Worm (Caenorhabditis elegans) whole organism, L1 larva: ENCODE data around the gene F46B6.5.

Experiments used
- C04F5.9 ChIP-seq: sonication (generic microtip); optimal IDR thresholded peaks from 2 replicates; lab custom pipeline; 2016; ENCODE audit warnings: missing genetic modification characterization, missing compliant biosample characterization
- F16B12.6 ChIP-seq: fragments of 150-350 bp; optimal IDR thresholded peaks from 2 replicates; lab custom pipeline; 2014; ENCODE audit warnings: missing biosample characterization, missing genetic modification characterization
- aha-1 ChIP-seq: fragments of 150-350 bp; optimal IDR thresholded peaks from 2 replicates; lab custom pipeline; 2014; ENCODE audit warnings: missing biosample characterization, missing genetic modification characterization
- alr-1 ChIP-seq: fragments of 200-800 bp; sonication (Bioruptor generic); optimal IDR thresholded peaks from 2 replicates; lab custom pipeline; 2018; ENCODE audit warnings: borderline replicate concordance, mild to moderate bottlenecking, missing genetic modification characterization, missing compliant biosample characterization
- aly-2 ChIP-seq: fragments of 150-350 bp; optimal IDR thresholded peaks from 2 replicates; lab custom pipeline; 2014; ENCODE audit warnings: missing biosample characterization, missing genetic modification characterization
- ama-1 ChIP-seq: fragments of 150-350 bp; optimal IDR thresholded peaks from 2 replicates; lab custom pipeline; 2014
- ceh-8 ChIP-seq: fragments of 200-800 bp; sonication (Bioruptor generic); optimal IDR thresholded peaks from 2 replicates; lab custom pipeline; 2018; ENCODE audit warnings: mild to moderate bottlenecking, missing genetic modification characterization, moderate library complexity, missing compliant biosample characterization
- ceh-88 ChIP-seq: fragments of 200-800 bp; sonication (Bioruptor generic); IDR thresholded peaks from 2 replicates; pipeline ENCODE4 v1.3.6; 2022; ENCODE audit warnings: missing genetic modification characterization, missing compliant biosample characterization
- ceh-90 ChIP-seq: sonication (generic microtip); optimal IDR thresholded peaks from 2 replicates; lab custom pipeline; 2016; ENCODE audit warnings: missing genetic modification characterization, missing compliant biosample characterization
- efl-1 ChIP-seq, 4 experiments: fragments of 150-350 bp; optimal IDR thresholded peaks in 3 of 4; peaks in 1 of 4; 1 replicate in 1 of 4; 2 replicates in 3 of 4; lab custom pipeline; 2014; ENCODE audit warnings: missing biosample characterization in 2 of 4, missing genetic modification characterization in 2 of 4, missing genetic modification reagents in 2 of 4
- efl-3 ChIP-seq: fragments of 200-800 bp; sonication (Bioruptor generic); optimal IDR thresholded peaks from 2 replicates; lab custom pipeline; 2018; ENCODE audit warnings: mild to moderate bottlenecking, missing genetic modification characterization, missing compliant biosample characterization
- egl-13 ChIP-seq: sonication (generic microtip); optimal IDR thresholded peaks from 2 replicates; lab custom pipeline; 2016; ENCODE audit warnings: missing genotype, missing genetic modification reagents, missing genetic modification characterization, missing compliant biosample characterization
- elt-2 ChIP-seq: sonication (generic microtip); optimal IDR thresholded peaks from 2 replicates; lab custom pipeline; 2016; ENCODE audit warnings: missing genetic modification characterization, mild to moderate bottlenecking, inconsistent platforms, missing compliant biosample characterization, missing genetic modification reagents
- elt-3 ChIP-seq, 6 experiments: fragments of 150-350 bp in 1 of 6; sonication (generic microtip); optimal IDR thresholded peaks; 2 replicates each; lab custom pipeline; 2017 to 2018; ENCODE audit warnings: missing biosample characterization in 6 of 6, missing genetic modification characterization in 6 of 6, inconsistent platforms in 1 of 6
- ets-5 ChIP-seq: fragments of 200-800 bp; sonication (Bioruptor generic); IDR thresholded peaks from 2 replicates; pipeline ENCODE4 v1.3.6; 2022; ENCODE audit warnings: missing genetic modification characterization, missing compliant biosample characterization
- fkh-10 ChIP-seq: sonication (generic microtip); optimal IDR thresholded peaks from 2 replicates; lab custom pipeline; 2017; ENCODE audit warnings: missing biosample characterization, missing genetic modification reagents, missing genetic modification characterization
- fkh-4 ChIP-seq: sonication (generic microtip); optimal IDR thresholded peaks from 2 replicates; lab custom pipeline; 2016; ENCODE audit warnings: missing compliant biosample characterization, missing genetic modification characterization, borderline replicate concordance
- fos-1 ChIP-seq: fragments of 150-350 bp; optimal IDR thresholded peaks from 2 replicates; lab custom pipeline; 2014; ENCODE audit warnings: missing biosample characterization, missing genetic modification characterization
- grh-1 ChIP-seq: fragments of 200-800 bp; sonication (Bioruptor generic); IDR thresholded peaks from 2 replicates; pipeline ENCODE4 v1.3.6; 2022; ENCODE audit warnings: missing genetic modification reagents, missing genetic modification characterization, missing compliant biosample characterization
- hlh-4 ChIP-seq: sonication (generic microtip); optimal IDR thresholded peaks from 2 replicates; lab custom pipeline; 2016; ENCODE audit warnings: mild to moderate bottlenecking, missing genetic modification characterization, missing compliant biosample characterization
- irx-1 ChIP-seq: sonication (generic microtip); optimal IDR thresholded peaks from 2 replicates; lab custom pipeline; 2016; ENCODE audit warnings: missing genetic modification characterization, missing compliant biosample characterization
- jun-1 ChIP-seq: fragments of 150-350 bp; optimal IDR thresholded peaks from 2 replicates; lab custom pipeline; 2014; ENCODE audit warnings: missing biosample characterization, missing genetic modification reagents, missing genetic modification characterization
- lin-14 ChIP-seq: fragments of 200-800 bp; sonication (Bioruptor generic); optimal IDR thresholded peaks from 2 replicates; lab custom pipeline; 2018; ENCODE audit warnings: mild to moderate bottlenecking, missing genetic modification characterization, moderate library complexity, missing compliant biosample characterization
- lin-35 ChIP-seq, 2 experiments: fragments of 150-350 bp; optimal IDR thresholded peaks; 2 replicates each; lab custom pipeline; 2014; ENCODE audit warnings: missing biosample characterization in 2 of 2, missing genetic modification characterization in 2 of 2, missing genetic modification reagents in 2 of 2
- mab-9 ChIP-seq: fragments of 200-800 bp; sonication (Bioruptor generic); IDR thresholded peaks from 2 replicates; pipeline ENCODE4 v1.3.6; 2022; ENCODE audit warnings: missing genetic modification reagents, missing genetic modification characterization, missing compliant biosample characterization
- mdl-1 ChIP-seq, 2 experiments: fragments of 150-350 bp; optimal IDR thresholded peaks; 2 replicates each; lab custom pipeline; 2014 to 2017; ENCODE audit warnings: missing biosample characterization in 2 of 2, missing genetic modification characterization in 2 of 2, inconsistent platforms in 1 of 2
- mef-2 ChIP-seq: fragments of 150-350 bp; optimal IDR thresholded peaks from 2 replicates; lab custom pipeline; 2014; ENCODE audit warnings: missing biosample characterization, missing genetic modification characterization
- mep-1 ChIP-seq: fragments of 150-350 bp; optimal IDR thresholded peaks from 2 replicates; lab custom pipeline; 2014; ENCODE audit warnings: missing biosample characterization, missing genetic modification characterization
- nhr-19 ChIP-seq: fragments of 200-800 bp; sonication (Bioruptor generic); conservative IDR thresholded peaks from 2 replicates; pipeline ENCODE4 v1.3.6; 2022; ENCODE audit warnings: missing genetic modification characterization, missing compliant biosample characterization
- nhr-47 ChIP-seq: sonication (generic microtip); optimal IDR thresholded peaks from 2 replicates; lab custom pipeline; 2016; ENCODE audit warnings: mild to moderate bottlenecking, missing genetic modification characterization, moderate library complexity, missing compliant biosample characterization
- nhr-71 ChIP-seq: sonication (generic microtip); optimal IDR thresholded peaks from 2 replicates; lab custom pipeline; 2016; ENCODE audit warnings: mild to moderate bottlenecking, missing genetic modification characterization, moderate library complexity, missing compliant biosample characterization
- nhr-76 ChIP-seq: sonication (generic microtip); optimal IDR thresholded peaks from 2 replicates; lab custom pipeline; 2017; ENCODE audit warnings: missing biosample characterization, missing genetic modification characterization
- nhr-77 ChIP-seq: fragments of 150-350 bp; optimal IDR thresholded peaks from 2 replicates; lab custom pipeline; 2014; ENCODE audit warnings: missing biosample characterization, missing genetic modification characterization
- pax-3 ChIP-seq: fragments of 200-800 bp; sonication (Bioruptor generic); optimal IDR thresholded peaks from 2 replicates; lab custom pipeline; 2018; ENCODE audit warnings: mild to moderate bottlenecking, missing genetic modification characterization, moderate library complexity, missing compliant biosample characterization
- rnt-1 ChIP-seq: sonication (generic microtip); optimal IDR thresholded peaks from 2 replicates; lab custom pipeline; 2016; ENCODE audit warnings: mild to moderate bottlenecking, missing genetic modification characterization, moderate library complexity, missing compliant biosample characterization
- skn-1 ChIP-seq: fragments of 150-350 bp; optimal IDR thresholded peaks from 2 replicates; lab custom pipeline; 2014; ENCODE audit warnings: missing biosample characterization, missing genetic modification characterization
- sptf-1 ChIP-seq: fragments of 150-350 bp; optimal IDR thresholded peaks from 2 replicates; lab custom pipeline; 2014; ENCODE audit warnings: missing biosample characterization, missing genetic modification characterization
- sup-37 ChIP-seq: fragments of 200-800 bp; sonication (Bioruptor generic); optimal IDR thresholded peaks from 2 replicates; lab custom pipeline; 2018; ENCODE audit warnings: mild to moderate bottlenecking, missing genetic modification characterization, missing compliant biosample characterization
- swsn-7 ChIP-seq: sonication (generic microtip); optimal IDR thresholded peaks from 2 replicates; lab custom pipeline; 2016; ENCODE audit warnings: missing genetic modification characterization, missing compliant biosample characterization
- unc-130 ChIP-seq: fragments of 150-350 bp; optimal IDR thresholded peaks from 2 replicates; lab custom pipeline; 2017; ENCODE audit warnings: missing biosample characterization, missing genetic modification characterization, inconsistent platforms
- unc-62 ChIP-seq: fragments of 150-350 bp; optimal IDR thresholded peaks from 2 replicates; lab custom pipeline; 2014; ENCODE audit warnings: missing biosample characterization, missing genetic modification reagents, missing genetic modification characterization
- unc-86 ChIP-seq: sonication (generic microtip); optimal IDR thresholded peaks from 2 replicates; lab custom pipeline; 2016; ENCODE audit warnings: missing genetic modification characterization, missing compliant biosample characterization
- vab-15 ChIP-seq: sonication (generic microtip); optimal IDR thresholded peaks from 2 replicates; lab custom pipeline; 2017; ENCODE audit warnings: missing genotype, mild to moderate bottlenecking, missing genetic modification characterization, missing compliant biosample characterization
- zip-4 ChIP-seq: fragments of 200-800 bp; sonication (Bioruptor generic); optimal IDR thresholded peaks from 2 replicates; lab custom pipeline; 2018; ENCODE audit warnings: mild to moderate bottlenecking, missing genetic modification characterization, moderate library complexity, missing compliant biosample characterization
- ztf-4 ChIP-seq: fragments of 150-350 bp; optimal IDR thresholded peaks from 2 replicates; lab custom pipeline; 2014; ENCODE audit warnings: missing biosample characterization, missing genetic modification characterization

Gene F46B6.5

DNA sequence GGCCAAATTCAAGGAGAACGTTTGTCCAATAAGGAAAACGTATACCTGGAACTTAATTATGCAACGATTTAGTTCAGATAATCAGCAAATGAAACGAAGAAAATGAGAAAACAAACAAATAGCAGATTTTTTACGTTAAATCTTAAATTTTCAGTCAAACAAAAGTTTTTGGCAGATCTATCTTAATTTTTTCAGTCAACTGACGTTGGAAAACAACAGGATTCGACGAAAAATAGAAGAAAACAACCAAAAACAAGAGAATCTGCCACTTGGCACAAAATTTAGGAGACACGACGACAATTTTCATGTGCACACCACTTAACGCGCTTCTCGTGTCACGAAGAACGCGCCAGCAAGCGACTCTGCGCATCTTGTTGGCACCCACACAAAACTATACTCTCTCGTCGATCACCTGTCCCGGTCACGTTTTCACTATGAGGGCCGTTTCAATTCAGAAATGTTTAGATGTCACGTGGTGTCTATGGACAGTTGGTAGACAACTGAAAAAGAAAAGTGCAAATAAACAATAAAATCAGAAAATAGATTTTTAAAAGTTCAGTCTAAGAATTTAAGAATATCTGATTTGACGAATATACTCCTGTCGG is 6.9 kb upstream of the F46B6.5 start, which contains the start of gene ztf-7 (continued):
- TF ChIP-seq vab-15 (tag; lab: Kevin White, UChicago) = peak; percentile 77
- TF ChIP-seq F16B12.6 (tag; lab: Kevin White, UChicago) = peak; percentile 69
- peak; percentile 100 for TF ChIP-seq nhr-71 (tag; lab: Kevin White, UChicago)
- TF ChIP-seq jun-1 (tag; lab: Kevin White, UChicago) = peak; percentile 93
- TF ChIP-seq mep-1 = peak; percentile 99
- peak; percentile 99 for TF ChIP-seq unc-130
- TF ChIP-seq elt-2 = peak; percentile 95
- peak; percentile 98 for TF ChIP-seq swsn-7
- TF ChIP-seq alr-1 = no peak
- TF ChIP-seq irx-1 (tag; lab: Kevin White, UChicago) = peak; percentile 97
- TF ChIP-seq ceh-90 (tag; lab: Kevin White, UChicago) = no peak
- TF ChIP-seq hlh-4 = no peak
- peak; percentile 92 for TF ChIP-seq mab-9
- peak; percentile 82 for TF ChIP-seq fos-1 (tag; lab: Kevin White, UChicago)
- no peak for TF ChIP-seq sptf-1 (tag; lab: Kevin White, UChicago)
- TF ChIP-seq mdl-1 (tag; optimal IDR thresholded peaks at IDR 0.05; lab: Kevin White, UChicago) = peak; percentile 59 to 100
- peak; percentile 85 for TF ChIP-seq C04F5.9 (tag; lab: Kevin White, UChicago)
- TF ChIP-seq ztf-4 = peak; percentile 95
- peak; percentile 95 for TF ChIP-seq egl-13
- TF ChIP-seq unc-62 = no peak
- TF ChIP-seq ceh-88 = peak; percentile 94
- TF ChIP-seq skn-1 (tag; lab: Kevin White, UChicago) = peak; percentile 90
- peak; percentile 66 for TF ChIP-seq efl-3
- peak; percentile 58 for TF ChIP-seq fkh-4 (tag; lab: Kevin White, UChicago)
- TF ChIP-seq unc-86 = peak; percentile 97
- TF ChIP-seq elt-3 (tag; optimal IDR thresholded peaks at IDR 0.05; lab: Kevin White, UChicago) = peak in 3 of 6 experiments; percentile 41 to 97 (median 85)
- peak; percentile 96 for TF ChIP-seq pax-3 (tag; lab: Kevin White, UChicago)
- no peak for TF ChIP-seq nhr-76 (tag; lab: Kevin White, UChicago)
- peak; percentile 91 to 93 for TF ChIP-seq efl-1 (optimal IDR thresholded peaks at IDR 0.05; lab: Kevin White, UChicago)
- peak; percentile 83 to 99 for TF ChIP-seq efl-1 (GFP tag; optimal IDR thresholded peaks at IDR 0.05 in 1 of 2; lab: Kevin White, UChicago)
- peak; percentile 83 for TF ChIP-seq aha-1 (tag; lab: Kevin White, UChicago)
- TF ChIP-seq grh-1 (GFP tag; lab: Robert Waterston, UW) = peak; percentile 96
- TF ChIP-seq nhr-77 (tag; lab: Kevin White, UChicago) = peak; percentile 81
- peak; percentile 72 for TF ChIP-seq ama-1
- TF ChIP-seq sup-37 (GFP tag; lab: Kevin White, UChicago) = peak; percentile 98
- peak; percentile 71 for TF ChIP-seq fkh-10 (GFP tag; lab: Kevin White, UChicago)
- TF ChIP-seq zip-4 (GFP tag; lab: Kevin White, UChicago) = peak; percentile 82
- TF ChIP-seq mef-2 (tag; lab: Kevin White, UChicago) = peak; percentile 90
- TF ChIP-seq lin-14 (GFP tag; lab: Kevin White, UChicago) = peak; percentile 100
- peak; percentile 90 to 94 for TF ChIP-seq lin-35 (GFP tag; optimal IDR thresholded peaks at IDR 0.05; lab: Kevin White, UChicago)
- peak; percentile 93 for TF ChIP-seq ceh-8 (GFP tag; lab: Kevin White, UChicago)
- TF ChIP-seq ets-5 (GFP tag; lab: Robert Waterston, UW) = no peak
- peak; percentile 62 for TF ChIP-seq aly-2 (tag; lab: Kevin White, UChicago)
- TF ChIP-seq rnt-1 (tag; lab: Kevin White, UChicago) = peak; percentile 97
- TF ChIP-seq nhr-47 = peak; percentile 99
- TF ChIP-seq nhr-19 (GFP tag; lab: Robert Waterston, UW) = peak; percentile 99
